Fruit fly (Drosophila melanogaster) whole organism, embryonic: ENCODE measurements around the gene CG5157.

ENCODE experiments used
- ATbp ChIP-seq: fragments of 200-800 bp; sonication (Bioruptor generic); optimal IDR thresholded peaks from 2 replicates; lab custom pipeline; 2017; ENCODE audit warnings: missing biosample characterization, mild to moderate bottlenecking, missing genetic modification characterization, missing genetic modification reagents
- Ada2b ChIP-seq: fragments of 200-800 bp; sonication (Bioruptor generic); IDR thresholded peaks from 2 replicates; pipeline ENCODE4 v1.3.6; 2022; ENCODE audit warnings: missing biosample characterization, missing genetic modification characterization
- Bdp1 ChIP-seq: fragments of 200-800 bp; sonication (Bioruptor generic); optimal IDR thresholded peaks from 3 replicates; lab custom pipeline; 2016; ENCODE audit warnings: missing biosample characterization, missing genetic modification characterization
- CG11456 ChIP-seq: fragments of 200-800 bp; sonication (Bioruptor generic); IDR thresholded peaks from 3 replicates; pipeline ENCODE4 v1.3.6; 2022; ENCODE audit warnings: missing biosample characterization, missing genetic modification characterization
- CG12236 ChIP-seq: fragments of 200-800 bp; sonication (Bioruptor generic); optimal IDR thresholded peaks from 2 replicates; lab custom pipeline; 2016; ENCODE audit warnings: missing biosample characterization, missing genetic modification characterization
- CG12659 ChIP-seq: fragments of 200-800 bp; sonication (Bioruptor generic); optimal IDR thresholded peaks from 3 replicates; lab custom pipeline; 2017; ENCODE audit warnings: mild to moderate bottlenecking, missing biosample characterization, missing genetic modification reagents, missing genetic modification characterization
- CG13296 ChIP-seq: fragments of 200-800 bp; sonication (Bioruptor generic); optimal IDR thresholded peaks from 3 replicates; lab custom pipeline; 2018; ENCODE audit warnings: missing biosample characterization, mild to moderate bottlenecking, missing genetic modification characterization
- CG13894 ChIP-seq: fragments of 200-800 bp; sonication (Bioruptor generic); optimal IDR thresholded peaks from 3 replicates; lab custom pipeline; 2018; ENCODE audit warnings: missing biosample characterization, mild to moderate bottlenecking, missing genetic modification characterization, moderate library complexity
- CG14441 ChIP-seq: fragments of 200-800 bp; sonication (Bioruptor generic); IDR thresholded peaks from 2 replicates; pipeline ENCODE4 v1.3.6; 2022; ENCODE audit warnings: missing biosample characterization, missing genetic modification characterization
- CG15011 ChIP-seq: fragments of 200-800 bp; sonication (Bioruptor generic); optimal IDR thresholded peaks from 3 replicates; lab custom pipeline; 2018; ENCODE audit warnings: missing biosample characterization, mild to moderate bottlenecking, missing genetic modification characterization
- CG1647 ChIP-seq: fragments of 200-800 bp; sonication (Bioruptor generic); optimal IDR thresholded peaks from 3 replicates; lab custom pipeline; 2016; ENCODE audit warnings: missing biosample characterization, missing genetic modification characterization
- CG17385 ChIP-seq: fragments of 200-800 bp; sonication (Bioruptor generic); optimal IDR thresholded peaks from 3 replicates; lab custom pipeline; 2018; ENCODE audit warnings: missing biosample characterization, mild to moderate bottlenecking, missing genetic modification characterization
- CG18599 ChIP-seq: fragments of 200-800 bp; sonication (Bioruptor generic); optimal IDR thresholded peaks from 3 replicates; lab custom pipeline; 2017; ENCODE audit warnings: missing biosample characterization, missing genetic modification characterization, mild to moderate bottlenecking, moderate library complexity, missing genetic modification reagents
- CG31224 ChIP-seq: fragments of 200-800 bp; sonication (Bioruptor generic); IDR thresholded peaks from 2 replicates; pipeline ENCODE4 v1.3.6; 2022; ENCODE audit warnings: missing biosample characterization, missing genetic modification characterization
- CG34376 ChIP-seq: fragments of 200-800 bp; sonication (Bioruptor generic); optimal IDR thresholded peaks from 2 replicates; lab custom pipeline; 2018; ENCODE audit warnings: missing biosample characterization, mild to moderate bottlenecking, missing genetic modification characterization
- CG34422 ChIP-seq: fragments of 200-800 bp; sonication (Bioruptor generic); IDR thresholded peaks from 3 replicates; pipeline ENCODE4 v1.3.6; 2022; ENCODE audit warnings: missing biosample characterization, missing genetic modification characterization
- CG3726 ChIP-seq: fragments of 200-800 bp; sonication (Bioruptor generic); IDR thresholded peaks from 3 replicates; pipeline ENCODE4, ENCODE4 v1.3.6; 2022; ENCODE audit warnings: missing biosample characterization, missing genetic modification characterization
- CG4854 ChIP-seq: fragments of 200-800 bp; sonication (Bioruptor generic); optimal IDR thresholded peaks from 2 replicates; lab custom pipeline; 2016; ENCODE audit warnings: missing biosample characterization, missing genetic modification characterization, inconsistent platforms
- CG6689 ChIP-seq: fragments of 200-800 bp; sonication (Bioruptor generic); IDR thresholded peaks from 2 replicates; pipeline ENCODE4 v1.3.6; 2022; ENCODE audit warnings: missing biosample characterization, missing genetic modification characterization
- CG7987 ChIP-seq: fragments of 200-800 bp; sonication (Bioruptor generic); optimal IDR thresholded peaks from 2 replicates; lab custom pipeline; 2018; ENCODE audit warnings: missing biosample characterization, mild to moderate bottlenecking, missing genetic modification characterization, moderate library complexity
- CG9727 ChIP-seq: fragments of 200-800 bp; sonication (Bioruptor generic); optimal IDR thresholded peaks from 3 replicates; lab custom pipeline; 2017; ENCODE audit warnings: missing biosample characterization, mild to moderate bottlenecking, missing genetic modification characterization
- Chrac-16 ChIP-seq: fragments of 200-800 bp; sonication (Bioruptor generic); optimal IDR thresholded peaks from 3 replicates; lab custom pipeline; 2016; ENCODE audit warnings: missing biosample characterization, missing genetic modification characterization
- Dad ChIP-seq: fragments of 200-800 bp; sonication (Bioruptor generic); optimal IDR thresholded peaks from 3 replicates; lab custom pipeline; 2016; ENCODE audit warnings: missing biosample characterization, missing genetic modification characterization
- Dbx ChIP-seq: fragments of 200-800 bp; sonication (Bioruptor generic); IDR thresholded peaks from 3 replicates; pipeline ENCODE4 v1.3.6; 2022; ENCODE audit warnings: missing biosample characterization, missing genetic modification characterization
- HLH54F ChIP-seq: fragments of 200-800 bp; sonication (Bioruptor generic); optimal IDR thresholded peaks from 3 replicates; lab custom pipeline; 2016; ENCODE audit warnings: missing biosample characterization, missing genetic modification characterization
- Hmr ChIP-seq: fragments of 200-800 bp; sonication (Bioruptor generic); optimal IDR thresholded peaks from 3 replicates; lab custom pipeline; 2017; ENCODE audit warnings: mild to moderate bottlenecking, missing biosample characterization, missing genetic modification reagents, missing genetic modification characterization
- Max ChIP-seq: fragments of 200-800 bp; sonication (Bioruptor generic); optimal IDR thresholded peaks from 2 replicates; lab custom pipeline; 2016; ENCODE audit warnings: missing biosample characterization, mild to moderate bottlenecking, missing genetic modification characterization
- Med ChIP-seq: fragments of 200-800 bp; sonication (Bioruptor generic); peaks from one replicate; lab custom pipeline; 2016; ENCODE audit warnings: missing biosample characterization, missing genetic modification characterization, mild to moderate bottlenecking, inconsistent platforms, moderate library complexity
- Meics ChIP-seq: fragments of 200-800 bp; sonication (Bioruptor generic); optimal IDR thresholded peaks from 2 replicates; lab custom pipeline; 2017; ENCODE audit warnings: missing biosample characterization, mild to moderate bottlenecking, missing genetic modification characterization
- Optix ChIP-seq: fragments of 200-800 bp; sonication (Bioruptor generic); IDR thresholded peaks from 3 replicates; pipeline ENCODE4 v1.3.6; 2022; ENCODE audit warnings: missing biosample characterization, missing genetic modification characterization
- Poxn ChIP-seq: fragments of 200-800 bp; sonication (Bioruptor generic); IDR thresholded peaks from 2 replicates; pipeline ENCODE4 v1.3.6; 2022; ENCODE audit warnings: missing biosample characterization, missing genetic modification characterization
- Sin3A ChIP-seq: fragments of >200 bp; optimal IDR thresholded peaks from 2 replicates; lab custom pipeline; 2018
- Stat92E ChIP-seq, 3 experiments: fragments of >200 bp in 2 of 3; fragments of 200-800 bp in 1 of 3; sonication (Bioruptor generic) in 1 of 3; optimal IDR thresholded peaks; 2 replicates each; lab custom pipeline; 2017 to 2019; ENCODE audit warnings: missing biosample characterization in 3 of 3, missing genetic modification characterization in 3 of 3, mild to moderate bottlenecking in 1 of 3, moderate library complexity in 1 of 3
- Taf1 ChIP-seq: fragments of 200-800 bp; sonication (Bioruptor generic); IDR thresholded peaks from 2 replicates; pipeline ENCODE4 v1.3.6; 2022; ENCODE audit warnings: missing biosample characterization, missing genetic modification characterization
- ara ChIP-seq: fragments of 200-800 bp; sonication (Bioruptor generic); IDR thresholded peaks from 2 replicates; pipeline ENCODE4 v1.3.6; 2022; ENCODE audit warnings: missing biosample characterization, missing genetic modification characterization
- ato ChIP-seq: fragments of 200-800 bp; sonication (Bioruptor generic); IDR thresholded peaks from 2 replicates; pipeline ENCODE4 v1.3.6; 2022; ENCODE audit warnings: missing biosample characterization, missing genetic modification characterization; ENCODE audit not compliant: partially characterized antibody
- dan ChIP-seq: fragments of 200-800 bp; sonication (Bioruptor generic); IDR thresholded peaks from 2 replicates; pipeline ENCODE4 v1.3.6; 2022; ENCODE audit warnings: missing biosample characterization, missing genetic modification characterization
- dati ChIP-seq: fragments of 200-800 bp; sonication (Bioruptor generic); IDR thresholded peaks from 2 replicates; pipeline ENCODE4 v1.3.6; 2022; ENCODE audit warnings: missing biosample characterization, missing genetic modification characterization
- grau ChIP-seq: fragments of 200-800 bp; optimal IDR thresholded peaks from 3 replicates; lab custom pipeline; 2019; ENCODE audit warnings: missing biosample characterization, mild to moderate bottlenecking, missing genetic modification characterization, moderate library complexity
- h ChIP-seq: fragments of >200 bp; optimal IDR thresholded peaks from 2 replicates; lab custom pipeline; 2017
- klu ChIP-seq: fragments of 200-800 bp; sonication (Bioruptor generic); IDR thresholded peaks from 2 replicates; pipeline ENCODE4 v1.3.6; 2022; ENCODE audit warnings: missing biosample characterization, missing genetic modification characterization
- nmo ChIP-seq: fragments of 200-800 bp; sonication (Bioruptor generic); optimal IDR thresholded peaks from 2 replicates; lab custom pipeline; 2018; ENCODE audit warnings: missing biosample characterization, mild to moderate bottlenecking, missing genetic modification characterization, moderate library complexity
- pan ChIP-seq, 4 experiments: fragments of >200 bp in 3 of 4; fragments of 200-800 bp in 1 of 4; sonication (Bioruptor generic) in 1 of 4; optimal IDR thresholded peaks in 3 of 4; IDR thresholded peaks in 1 of 4; 2 replicates each; pipeline versions ENCODE4 v1.3.6 to Lab custom; 2017 to 2022; ENCODE audit warnings: missing biosample characterization in 2 of 4, missing genetic modification characterization in 2 of 4, mixed read lengths in 1 of 4
- repo ChIP-seq: fragments of 200-800 bp; sonication (Bioruptor generic); optimal IDR thresholded peaks from 2 replicates; lab custom pipeline; 2016; ENCODE audit warnings: missing biosample characterization, missing genetic modification characterization
- seq ChIP-seq: fragments of 200-800 bp; sonication (Bioruptor generic); IDR thresholded peaks from 2 replicates; pipeline ENCODE4 v1.3.6; 2022; ENCODE audit warnings: missing biosample characterization, missing genetic modification characterization
- shn ChIP-seq: fragments of 200-800 bp; sonication (Bioruptor generic); optimal IDR thresholded peaks from 3 replicates; lab custom pipeline; 2016; ENCODE audit warnings: missing biosample characterization, missing genetic modification characterization
- slou ChIP-seq: fragments of 200-800 bp; sonication (Bioruptor generic); optimal IDR thresholded peaks from 3 replicates; lab custom pipeline; 2016; ENCODE audit warnings: missing biosample characterization, missing genetic modification characterization
- tap ChIP-seq: fragments of 200-800 bp; optimal IDR thresholded peaks from 3 replicates; lab custom pipeline; 2019; ENCODE audit warnings: missing biosample characterization, mild to moderate bottlenecking, missing genetic modification characterization, moderate library complexity
- tio ChIP-seq: fragments of 200-800 bp; sonication (Bioruptor generic); optimal IDR thresholded peaks from 2 replicates; lab custom pipeline; 2017; ENCODE audit warnings: missing biosample characterization, missing genetic modification characterization, inconsistent platforms
- trh ChIP-seq: fragments of 200-800 bp; sonication (Bioruptor generic); optimal IDR thresholded peaks from 2 replicates; lab custom pipeline; 2016; ENCODE audit warnings: missing biosample characterization, missing genetic modification characterization
- unc-4 ChIP-seq: fragments of 200-800 bp; sonication (Bioruptor generic); IDR thresholded peaks from 2 replicates; pipeline ENCODE4 v1.3.6; 2022; ENCODE audit warnings: missing biosample characterization, missing genetic modification characterization; ENCODE audit not compliant: partially characterized antibody
- vvl ChIP-seq: fragments of 200-800 bp; sonication (Bioruptor generic); IDR thresholded peaks from 2 replicates; pipeline ENCODE4 v1.3.6; 2022; ENCODE audit warnings: missing biosample characterization, missing genetic modification characterization

The CG5157 gene

dm6 chr3L:16146539-16146934, 8.9 kb upstream of the CG5157 start (continued):
- no peak for TF ChIP-seq CG15011 (GFP tag; lab: Kevin White, UChicago)
- no peak for TF ChIP-seq vvl
- no peak for TF ChIP-seq dan (GFP tag; lab: Robert Waterston, UW)
- peak; percentile 37 for TF ChIP-seq CG12659 (GFP tag; lab: Kevin White, UChicago)
- TF ChIP-seq Sin3A (lab: Kevin White, UChicago) = no peak
- TF ChIP-seq ara (GFP tag; lab: Robert Waterston, UW) = no peak
- TF ChIP-seq nmo (GFP tag; lab: Kevin White, UChicago) = peak; percentile 14
- TF ChIP-seq CG17385 (GFP tag; lab: Kevin White, UChicago) = peak; percentile 21
- no peak for TF ChIP-seq ato (GFP tag; lab: Robert Waterston, UW)
- TF ChIP-seq Max (GFP tag; lab: Kevin White, UChicago) = no peak
- TF ChIP-seq unc-4 (GFP tag; lab: Robert Waterston, UW) = no peak
- TF ChIP-seq Taf1 = 0 out of 2 replicates have a peak, but pooled peaks have one; percentile 28
- no peak for TF ChIP-seq tap (tag; lab: Kevin White, UChicago)
- TF ChIP-seq CG4854 (GFP tag; lab: Kevin White, UChicago) = no peak
- peak; percentile 16 for TF ChIP-seq CG34376 (GFP tag; lab: Kevin White, UChicago)
- TF ChIP-seq Dbx (GFP tag; lab: Robert Waterston, UW) = no peak
- TF ChIP-seq CG3726 (GFP tag; lab: Robert Waterston, UW) = no peak
- TF ChIP-seq CG18599 = peak; percentile 31
- 0 out of 2 replicates have a peak, but pooled peaks have one; percentile 31 for TF ChIP-seq klu (GFP tag; lab: Robert Waterston, UW)
- no peak for TF ChIP-seq HLH54F (GFP tag; lab: Kevin White, UChicago)
- no peak for TF ChIP-seq CG1647 (GFP tag; lab: Kevin White, UChicago)
- TF ChIP-seq CG31224 (GFP tag; lab: Robert Waterston, UW) = no peak
- no peak for TF ChIP-seq h (lab: Kevin White, UChicago)
- no peak for TF ChIP-seq repo (GFP tag; lab: Kevin White, UChicago)
- no peak for TF ChIP-seq Dad (GFP tag; lab: Kevin White, UChicago)
- TF ChIP-seq Med (GFP tag; lab: Kevin White, UChicago) = peak; percentile 56
- no peak for TF ChIP-seq shn (GFP tag; lab: Kevin White, UChicago)
- no peak for TF ChIP-seq Bdp1 (GFP tag; lab: Kevin White, UChicago)
- no peak for TF ChIP-seq Optix
- TF ChIP-seq ATbp (GFP tag; lab: Kevin White, UChicago) = no peak
- peak; percentile 91 for TF ChIP-seq grau (tag; lab: Kevin White, UChicago)
- peak; percentile 50 for TF ChIP-seq CG9727 (GFP tag; lab: Kevin White, UChicago)
- TF ChIP-seq CG7987 (GFP tag; lab: Kevin White, UChicago) = no peak
- TF ChIP-seq slou (GFP tag; lab: Kevin White, UChicago) = no peak
- no peak for TF ChIP-seq CG34422 (GFP tag; lab: Robert Waterston, UW)
- peak; percentile 34 for TF ChIP-seq CG13296 (GFP tag; lab: Kevin White, UChicago)
- no peak for TF ChIP-seq CG11456 (GFP tag; lab: Robert Waterston, UW)
- peak; percentile 45 for TF ChIP-seq CG13894 (tag; lab: Kevin White, UChicago)
- TF ChIP-seq trh = no peak
- no peak; the same call in 1 of the 2 replicates for TF ChIP-seq seq (GFP tag; lab: Robert Waterston, UW)
- no peak; the same call in none of the 2 replicates for TF ChIP-seq CG6689 (GFP tag; lab: Robert Waterston, UW)
- TF ChIP-seq CG12236 = no peak
- no peak for TF ChIP-seq dati (GFP tag; lab: Robert Waterston, UW)
- no peak for TF ChIP-seq Stat92E (GFP tag; optimal IDR thresholded peaks at IDR 0.05; lab: Kevin White, UChicago)
- TF ChIP-seq Hmr = peak; percentile 60
- TF ChIP-seq Ada2b (GFP tag; lab: Robert Waterston, UW) = peak; percentile 31; the same call in 1 of the 2 replicates
- TF ChIP-seq tio (GFP tag; lab: Kevin White, UChicago) = no peak
- TF ChIP-seq pan (optimal IDR thresholded peaks at IDR 0.05; lab: Kevin White, UChicago) = no peak
- peak in 1 of 2 experiments; percentile 51 for TF ChIP-seq pan (GFP tag; optimal IDR thresholded peaks at IDR 0.05 in 1 of 2, IDR thresholded peaks at IDR 0.05 in 1 of 2)
- peak; percentile 58 for TF ChIP-seq Meics (GFP tag; lab: Kevin White, UChicago)
- no peak for TF ChIP-seq Poxn (GFP tag; lab: Robert Waterston, UW)
- no peak for TF ChIP-seq Chrac-16 (GFP tag; lab: Kevin White, UChicago)
- no peak for TF ChIP-seq CG14441
